Fruit fly (Drosophila melanogaster) whole organism, prepupa: ENCODE results near the gene CG17931.

Experiments
- CG15336 ChIP-seq: fragments of 200-800 bp; sonication (Bioruptor generic); IDR thresholded peaks from 2 replicates; pipeline ENCODE4 v1.3.6; 2022; ENCODE audit warnings: missing biosample characterization, missing genetic modification characterization
- CG1621 ChIP-seq: fragments of 200-800 bp; sonication (Bioruptor generic); optimal IDR thresholded peaks from 3 replicates; lab custom pipeline; 2018; ENCODE audit warnings: missing biosample characterization, mild to moderate bottlenecking, missing genetic modification characterization
- CG3032 ChIP-seq: fragments of 200-800 bp; optimal IDR thresholded peaks from 2 replicates; lab custom pipeline; 2019; ENCODE audit warnings: missing biosample characterization, mild to moderate bottlenecking, missing genetic modification characterization, moderate library complexity
- CG32006 ChIP-seq: fragments of 200-800 bp; sonication (Bioruptor generic); optimal IDR thresholded peaks from 3 replicates; lab custom pipeline; 2017; ENCODE audit warnings: missing biosample characterization, mild to moderate bottlenecking, missing genetic modification characterization
- CG6276 ChIP-seq: fragments of 200-800 bp; sonication (Bioruptor generic); optimal IDR thresholded peaks from 2 replicates; lab custom pipeline; 2017; ENCODE audit warnings: missing biosample characterization, mild to moderate bottlenecking, missing genetic modification characterization
- CG6792 ChIP-seq: fragments of 200-800 bp; sonication (Bioruptor generic); optimal IDR thresholded peaks from 3 replicates; lab custom pipeline; 2016; ENCODE audit warnings: missing biosample characterization, missing genetic modification characterization
- CG6808 ChIP-seq: fragments of 200-800 bp; sonication (Bioruptor generic); optimal IDR thresholded peaks from 3 replicates; lab custom pipeline; 2017; ENCODE audit warnings: missing biosample characterization, missing genetic modification characterization, mild to moderate bottlenecking, moderate library complexity, missing genetic modification reagents
- CG6854 ChIP-seq: fragments of 200-800 bp; sonication (Bioruptor generic); optimal IDR thresholded peaks from 2 replicates; lab custom pipeline; 2017; ENCODE audit warnings: missing biosample characterization, mild to moderate bottlenecking, missing genetic modification characterization
- CG8119 ChIP-seq: fragments of 200-800 bp; sonication (Bioruptor generic); IDR thresholded peaks from 3 replicates; pipeline ENCODE4 v1.3.6; 2022; ENCODE audit warnings: missing biosample characterization, missing genetic modification characterization
- CG8319 ChIP-seq: fragments of 200-800 bp; sonication (Bioruptor generic); optimal IDR thresholded peaks from 3 replicates; lab custom pipeline; 2016; ENCODE audit warnings: missing biosample characterization, missing genetic modification characterization
- CG9139 ChIP-seq: fragments of 200-800 bp; sonication (Bioruptor generic); optimal IDR thresholded peaks from 3 replicates; lab custom pipeline; 2017; ENCODE audit warnings: missing biosample characterization, mild to moderate bottlenecking, missing genetic modification characterization
- Eip75B ChIP-seq: fragments of 200-800 bp; sonication (Bioruptor generic); optimal IDR thresholded peaks from 3 replicates; lab custom pipeline; 2016; ENCODE audit warnings: missing biosample characterization, missing genetic modification characterization
- Eip93F ChIP-seq: fragments of 200-800 bp; sonication (Bioruptor generic); optimal IDR thresholded peaks from 2 replicates; lab custom pipeline; 2016; ENCODE audit warnings: missing biosample characterization, mild to moderate bottlenecking, missing genetic modification characterization
- Ets21C ChIP-seq: fragments of 200-800 bp; sonication (Bioruptor generic); optimal IDR thresholded peaks from 3 replicates; lab custom pipeline; 2016; ENCODE audit warnings: missing biosample characterization, missing genetic modification characterization
- Ets96B ChIP-seq: fragments of 200-800 bp; optimal IDR thresholded peaks from 2 replicates; lab custom pipeline; 2019; ENCODE audit warnings: missing biosample characterization, mild to moderate bottlenecking, missing genetic modification characterization, moderate library complexity
- Hr38 ChIP-seq: sonication (Bioruptor generic); optimal IDR thresholded peaks from 2 replicates; lab custom pipeline; 2016; ENCODE audit warnings: missing biosample characterization, missing genetic modification characterization
- Hr4 ChIP-seq: fragments of 200-800 bp; sonication (Bioruptor generic); optimal IDR thresholded peaks from 3 replicates; lab custom pipeline; 2016; ENCODE audit warnings: missing biosample characterization, missing genetic modification characterization
- Lpt ChIP-seq: fragments of 200-800 bp; sonication (Bioruptor generic); optimal IDR thresholded peaks from 3 replicates; lab custom pipeline; 2016; ENCODE audit warnings: missing biosample characterization, missing genetic modification characterization
- Met ChIP-seq: fragments of 200-800 bp; sonication (Bioruptor generic); optimal IDR thresholded peaks from 3 replicates; lab custom pipeline; 2016; ENCODE audit warnings: missing biosample characterization, missing genetic modification characterization
- Sox14 ChIP-seq: fragments of 200-800 bp; sonication (Bioruptor generic); optimal IDR thresholded peaks from 3 replicates; lab custom pipeline; 2016; ENCODE audit warnings: missing biosample characterization, missing genetic modification characterization
- achi ChIP-seq: fragments of 200-800 bp; sonication (Bioruptor generic); optimal IDR thresholded peaks from 3 replicates; lab custom pipeline; 2016; ENCODE audit warnings: missing biosample characterization, missing genetic modification characterization
- dac ChIP-seq: fragments of 200-800 bp; sonication (Bioruptor generic); optimal IDR thresholded peaks from 2 replicates; lab custom pipeline; 2017; ENCODE audit warnings: missing biosample characterization, mild to moderate bottlenecking, missing genetic modification characterization
- dsx ChIP-seq: fragments of 200-800 bp; optimal IDR thresholded peaks from 3 replicates; lab custom pipeline; 2019; ENCODE audit warnings: missing biosample characterization, mild to moderate bottlenecking, missing genetic modification characterization, moderate library complexity; ENCODE audit not compliant: poor library complexity, severe bottlenecking
- eg ChIP-seq: fragments of 200-800 bp; sonication (Bioruptor generic); IDR thresholded peaks from 3 replicates; pipeline ENCODE4 v1.3.6; 2022; ENCODE audit warnings: missing biosample characterization, missing genetic modification characterization
- esn ChIP-seq: fragments of 200-800 bp; sonication (Bioruptor generic); optimal IDR thresholded peaks from 2 replicates; lab custom pipeline; 2016; ENCODE audit warnings: missing biosample characterization, mild to moderate bottlenecking, missing genetic modification characterization, moderate library complexity
- fd59A ChIP-seq: fragments of 200-800 bp; sonication (Bioruptor generic); optimal IDR thresholded peaks from 2 replicates; lab custom pipeline; 2017; ENCODE audit warnings: missing biosample characterization, mild to moderate bottlenecking, missing genetic modification characterization, missing genetic modification reagents
- fd85E ChIP-seq: fragments of 200-800 bp; sonication (Bioruptor generic); optimal IDR thresholded peaks from 3 replicates; lab custom pipeline; 2016; ENCODE audit warnings: missing biosample characterization, missing genetic modification characterization
- fkh ChIP-seq: fragments of 200-800 bp; sonication (Bioruptor generic); optimal IDR thresholded peaks from 3 replicates; lab custom pipeline; 2017; ENCODE audit warnings: missing biosample characterization, mild to moderate bottlenecking, missing genetic modification characterization, moderate library complexity
- lz ChIP-seq: fragments of 200-800 bp; sonication (Bioruptor generic); optimal IDR thresholded peaks from 3 replicates; lab custom pipeline; 2016; ENCODE audit warnings: missing biosample characterization, missing genetic modification characterization
- net ChIP-seq: fragments of 200-800 bp; sonication (Bioruptor generic); optimal IDR thresholded peaks from 3 replicates; lab custom pipeline; 2016; ENCODE audit warnings: missing biosample characterization, missing genetic modification characterization
- pdm3 ChIP-seq: fragments of 200-800 bp; sonication (Bioruptor generic); optimal IDR thresholded peaks from 3 replicates; lab custom pipeline; 2016; ENCODE audit warnings: missing biosample characterization, missing genetic modification characterization
- salr ChIP-seq, 2 experiments: fragments of 200-800 bp; sonication (Bioruptor generic); optimal IDR thresholded peaks; 3 replicates each; lab custom pipeline; 2016 to 2018; ENCODE audit warnings: missing biosample characterization in 2 of 2, missing genetic modification characterization in 2 of 2, mild to moderate bottlenecking in 1 of 2
- ss ChIP-seq, 2 experiments: fragments of 200-800 bp; sonication (Bioruptor generic); optimal IDR thresholded peaks; 2 replicates in 1 of 2; 3 replicates in 1 of 2; lab custom pipeline; 2017 to 2018; ENCODE audit warnings: mild to moderate bottlenecking in 2 of 2, missing biosample characterization in 2 of 2, missing genetic modification characterization in 2 of 2, moderate library complexity in 1 of 2
- svp ChIP-seq: fragments of 200-800 bp; sonication (Bioruptor generic); peaks from one replicate; lab custom pipeline; 2016; ENCODE audit warnings: missing biosample characterization, missing genetic modification characterization
- topi ChIP-seq: fragments of 200-800 bp; sonication (Bioruptor generic); optimal IDR thresholded peaks from 3 replicates; lab custom pipeline; 2016; ENCODE audit warnings: missing biosample characterization, missing genetic modification characterization
- vri ChIP-seq: fragments of 200-800 bp; sonication (Bioruptor generic); optimal IDR thresholded peaks from 3 replicates; lab custom pipeline; 2016; ENCODE audit warnings: missing biosample characterization, mild to moderate bottlenecking, missing genetic modification characterization

Gene CG17931

dm6 chr3R:16359098-16359497 lies at the start of gene CG17931:
Gene CG17931, minus strand, starts transcription at chr3R:16359466.
- TF ChIP-seq dac (GFP tag; lab: Kevin White, UChicago): no peak
- TF ChIP-seq salr (GFP tag; optimal IDR thresholded peaks at IDR 0.05; lab: Kevin White, UChicago): no peak
- no peak for TF ChIP-seq vri (GFP tag; lab: Kevin White, UChicago)
- peak; percentile 98 for TF ChIP-seq achi (GFP tag; lab: Kevin White, UChicago)
- TF ChIP-seq dsx (GFP tag; lab: Kevin White, UChicago): peak; percentile 74
- TF ChIP-seq Hr4 (GFP tag; lab: Kevin White, UChicago): no peak
- peak; percentile 100 for TF ChIP-seq CG6808 (GFP tag; lab: Kevin White, UChicago)
- TF ChIP-seq, all 60 proteins: peak for 3

dm6 chr3R:16408434-16408833 lies 49.2 kb upstream of the CG17931 start:
- no peak for TF ChIP-seq Hr4 (GFP tag; lab: Kevin White, UChicago)
- no peak for TF ChIP-seq net
- TF ChIP-seq esn (GFP tag; lab: Kevin White, UChicago): no peak
- TF ChIP-seq CG6854 (GFP tag; lab: Kevin White, UChicago): no peak
- TF ChIP-seq vri (GFP tag; lab: Kevin White, UChicago): no peak
- TF ChIP-seq ss (GFP tag; optimal IDR thresholded peaks at IDR 0.05; lab: Kevin White, UChicago): no peak
- no peak for TF ChIP-seq Ets96B (tag; lab: Kevin White, UChicago)
- TF ChIP-seq topi (GFP tag; lab: Kevin White, UChicago): no peak
- no peak for TF ChIP-seq CG3032 (tag; lab: Kevin White, UChicago)
- TF ChIP-seq Lpt (GFP tag; lab: Kevin White, UChicago): no peak
- TF ChIP-seq CG15336 (GFP tag; lab: Robert Waterston, UW): no peak
- TF ChIP-seq, all 60 proteins: peak for 0

- TF ChIP-seq esn (GFP tag; lab: Kevin White, UChicago) (no peak), Sox14 (GFP tag; lab: Kevin White, UChicago) (no peak), net (no peak), CG6854 (GFP tag; lab: Kevin White, UChicago) (no peak), Eip93F (no peak), achi (GFP tag; lab: Kevin White, UChicago) (no peak), eg (no peak), CG6276 (GFP tag; lab: Kevin White, UChicago) (no peak), Ets21C (no peak)
Observed at dm6 chr3R:16406618-16407017, 47.4 kb upstream of the CG17931 start.

dm6 chr3R:16403734-16404057 lies 44.4 kb upstream of the CG17931 start:
- no peak for TF ChIP-seq fkh (GFP tag; lab: Kevin White, UChicago)

dm6 chr3R:16403023-16403733 lies 43.9 kb upstream of the CG17931 start, which contains the start of gene ss:
Gene ss, minus strand, starts transcription at chr3R:16403690.
- TF ChIP-seq CG9139 (GFP tag; lab: Kevin White, UChicago): no peak
- TF ChIP-seq ss (GFP tag; optimal IDR thresholded peaks at IDR 0.05; lab: Kevin White, UChicago): peak; percentile 26 to 83
- TF ChIP-seq pdm3: no peak
- no peak for TF ChIP-seq svp (GFP tag; lab: Kevin White, UChicago)
- no peak for TF ChIP-seq fd59A (GFP tag; lab: Kevin White, UChicago)

dm6 chr3R:16396565-16396964 lies 37.3 kb upstream of the CG17931 start:
- peak; percentile 32 for TF ChIP-seq svp (GFP tag; lab: Kevin White, UChicago)
- no peak for TF ChIP-seq eg

- no peak for TF ChIP-seq CG8119 (GFP tag; lab: Robert Waterston, UW)
- TF ChIP-seq CG32006: no peak
- no peak for TF ChIP-seq CG3032 (tag; lab: Kevin White, UChicago)
- no peak for TF ChIP-seq CG15336 (GFP tag; lab: Robert Waterston, UW)
- peak; percentile 4 for TF ChIP-seq lz (GFP tag; lab: Kevin White, UChicago)
- no peak for TF ChIP-seq fd85E (GFP tag; lab: Kevin White, UChicago)
- peak; percentile 61 for TF ChIP-seq svp (GFP tag; lab: Kevin White, UChicago)
- no peak for TF ChIP-seq CG6792
- no peak for TF ChIP-seq CG8319
- TF ChIP-seq vri (GFP tag; lab: Kevin White, UChicago): peak; percentile 35
- TF ChIP-seq Met (GFP tag; lab: Kevin White, UChicago): peak; percentile 41
- no peak for TF ChIP-seq CG1621
- no peak for TF ChIP-seq Eip75B (GFP tag; lab: Kevin White, UChicago)
- TF ChIP-seq dsx (GFP tag; lab: Kevin White, UChicago): no peak
- no peak for TF ChIP-seq Hr38 (GFP tag; lab: Kevin White, UChicago)
- no peak for TF ChIP-seq Hr4 (GFP tag; lab: Kevin White, UChicago)
- no peak for TF ChIP-seq CG6808 (GFP tag; lab: Kevin White, UChicago)
- TF ChIP-seq Ets21C: no peak
- no peak for TF ChIP-seq fkh (GFP tag; lab: Kevin White, UChicago)
- TF ChIP-seq Eip93F: no peak
Observed at dm6 chr3R:16395448-16395847, 36.2 kb upstream of the CG17931 start.
